Fruit fly (Drosophila melanogaster): ENCODE results near the gene LPCAT.

DNA sequence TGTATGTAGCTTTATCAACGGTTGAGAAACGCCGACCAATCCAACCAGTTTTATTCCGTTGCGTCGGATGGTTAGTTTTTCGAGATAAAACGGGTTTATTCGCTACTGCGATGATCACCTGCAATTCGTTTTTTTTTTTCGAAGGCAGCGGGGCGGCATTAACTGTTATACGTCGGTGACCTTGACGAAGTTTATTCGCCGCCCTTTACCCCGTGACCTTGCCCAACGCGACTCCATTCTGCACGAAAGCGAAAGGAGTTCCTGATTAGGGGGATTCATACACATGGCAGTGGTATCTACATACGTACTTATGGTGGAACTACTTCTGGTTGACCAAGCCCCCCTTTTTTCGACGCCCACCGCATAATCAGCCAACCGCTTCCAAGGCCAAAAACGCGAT is 757 bp upstream of the LPCAT start:
- no peak for TF ChIP-seq Smox (GFP tag; optimal IDR thresholded peaks at IDR 0.05)
- TF ChIP-seq Eip78C (GFP tag) = no peak
- TF ChIP-seq Eip75B (GFP tag; optimal IDR thresholded peaks at IDR 0.05) = peak; percentile 13
- TF ChIP-seq CG6163 (GFP tag; IDR thresholded peaks at IDR 0.05) = no peak
- no peak for TF ChIP-seq net (GFP tag; optimal IDR thresholded peaks at IDR 0.05)
- no peak for TF ChIP-seq CG6854 (GFP tag; optimal IDR thresholded peaks at IDR 0.05)
- TF ChIP-seq CG7368 (GFP tag; optimal IDR thresholded peaks at IDR 0.05) = no peak
- no peak for TF ChIP-seq salr (GFP tag; optimal IDR thresholded peaks at IDR 0.05)
- TF ChIP-seq vri (GFP tag; optimal IDR thresholded peaks at IDR 0.05) = no peak
- no peak for TF ChIP-seq CG32006 (GFP tag; optimal IDR thresholded peaks at IDR 0.05)
